Fruit fly (Drosophila melanogaster) whole organism, embryonic: ENCODE data around the gene fkh.

Source experiments
- B-H1 ChIP-seq: fragments of 200-800 bp; sonication (Bioruptor generic); IDR thresholded peaks from 3 replicates; pipeline ENCODE4 v1.3.6; 2022; ENCODE audit warnings: missing biosample characterization, missing genetic modification characterization
- BtbVII ChIP-seq: fragments of 200-800 bp; sonication (Bioruptor generic); optimal IDR thresholded peaks from 3 replicates; lab custom pipeline; 2017; ENCODE audit warnings: missing biosample characterization, mild to moderate bottlenecking, missing genetic modification characterization
- CG10321 ChIP-seq: fragments of 200-800 bp; sonication (Bioruptor generic); IDR thresholded peaks from 2 replicates; pipeline ENCODE4 v1.3.6; 2022; ENCODE audit warnings: missing biosample characterization, missing genetic modification characterization
- CG10366 ChIP-seq: fragments of 200-800 bp; sonication (Bioruptor generic); IDR thresholded peaks from 2 replicates; pipeline ENCODE4 v1.3.6; 2022; ENCODE audit warnings: missing biosample characterization, missing genetic modification characterization
- CG10654 ChIP-seq: fragments of 200-800 bp; sonication (Bioruptor generic); optimal IDR thresholded peaks from 2 replicates; lab custom pipeline; 2016; ENCODE audit warnings: missing biosample characterization, missing genetic modification characterization
- CG11093 ChIP-seq: fragments of 200-800 bp; sonication (Bioruptor generic); IDR thresholded peaks from 3 replicates; pipeline ENCODE4 v1.3.6; 2022; ENCODE audit warnings: missing biosample characterization, missing genetic modification characterization
- CG11695 ChIP-seq: fragments of 200-800 bp; sonication (Bioruptor generic); IDR thresholded peaks from 3 replicates; pipeline ENCODE4 v1.3.6; 2022; ENCODE audit warnings: missing biosample characterization, missing genetic modification characterization
- CG12071 ChIP-seq: fragments of 200-800 bp; sonication (Bioruptor generic); optimal IDR thresholded peaks from 3 replicates; lab custom pipeline; 2018; ENCODE audit warnings: missing biosample characterization, mild to moderate bottlenecking, missing genetic modification characterization
- CG12104 ChIP-seq: fragments of 200-800 bp; sonication (Bioruptor generic); optimal IDR thresholded peaks from 3 replicates; lab custom pipeline; 2016; ENCODE audit warnings: missing biosample characterization, missing genetic modification characterization
- CG13296 ChIP-seq: fragments of 200-800 bp; sonication (Bioruptor generic); optimal IDR thresholded peaks from 3 replicates; lab custom pipeline; 2018; ENCODE audit warnings: missing biosample characterization, mild to moderate bottlenecking, missing genetic modification characterization
- CG13894 ChIP-seq: fragments of 200-800 bp; sonication (Bioruptor generic); optimal IDR thresholded peaks from 3 replicates; lab custom pipeline; 2018; ENCODE audit warnings: missing biosample characterization, mild to moderate bottlenecking, missing genetic modification characterization, moderate library complexity
- CG18599 ChIP-seq: fragments of 200-800 bp; sonication (Bioruptor generic); optimal IDR thresholded peaks from 3 replicates; lab custom pipeline; 2017; ENCODE audit warnings: missing biosample characterization, missing genetic modification characterization, mild to moderate bottlenecking, moderate library complexity, missing genetic modification reagents
- CG30020 ChIP-seq: fragments of 200-800 bp; optimal IDR thresholded peaks from 2 replicates; lab custom pipeline; 2019; ENCODE audit warnings: missing biosample characterization, mild to moderate bottlenecking, missing genetic modification characterization, moderate library complexity
- CG30431 ChIP-seq: fragments of 200-800 bp; sonication (Bioruptor generic); optimal IDR thresholded peaks from 2 replicates; lab custom pipeline; 2017; ENCODE audit warnings: missing biosample characterization, missing genetic modification characterization
- CG31388 ChIP-seq: fragments of 200-800 bp; sonication (Bioruptor generic); optimal IDR thresholded peaks from 2 replicates; lab custom pipeline; 2016; ENCODE audit warnings: missing biosample characterization, missing genetic modification characterization
- CG34376 ChIP-seq: fragments of 200-800 bp; sonication (Bioruptor generic); optimal IDR thresholded peaks from 2 replicates; lab custom pipeline; 2018; ENCODE audit warnings: missing biosample characterization, mild to moderate bottlenecking, missing genetic modification characterization
- CG3726 ChIP-seq: fragments of 200-800 bp; sonication (Bioruptor generic); IDR thresholded peaks from 3 replicates; pipeline ENCODE4, ENCODE4 v1.3.6; 2022; ENCODE audit warnings: missing biosample characterization, missing genetic modification characterization
- CG4424 ChIP-seq: fragments of 200-800 bp; sonication (Bioruptor generic); optimal IDR thresholded peaks from 3 replicates; lab custom pipeline; 2016; ENCODE audit warnings: missing biosample characterization, missing genetic modification characterization
- CG6689 ChIP-seq: fragments of 200-800 bp; sonication (Bioruptor generic); IDR thresholded peaks from 2 replicates; pipeline ENCODE4 v1.3.6; 2022; ENCODE audit warnings: missing biosample characterization, missing genetic modification characterization
- CG8944 ChIP-seq: fragments of 200-800 bp; sonication (Bioruptor generic); optimal IDR thresholded peaks from 3 replicates; lab custom pipeline; 2016; ENCODE audit warnings: missing biosample characterization, missing genetic modification characterization
- CG9609 ChIP-seq: fragments of 200-800 bp; sonication (Bioruptor generic); optimal IDR thresholded peaks from 3 replicates; lab custom pipeline; 2016; ENCODE audit warnings: missing biosample characterization, missing genetic modification characterization
- Drgx ChIP-seq: fragments of 200-800 bp; sonication (Bioruptor generic); IDR thresholded peaks from 2 replicates; pipeline ENCODE4 v1.3.6; 2022; ENCODE audit warnings: missing biosample characterization, missing genetic modification characterization
- GATAe ChIP-seq: fragments of 200-800 bp; sonication (Bioruptor generic); conservative IDR thresholded peaks from 2 replicates; pipeline ENCODE4 v1.3.6; 2022; ENCODE audit warnings: missing biosample characterization, missing genetic modification characterization
- Gsc ChIP-seq: fragments of 200-800 bp; sonication (Bioruptor generic); IDR thresholded peaks from 2 replicates; pipeline ENCODE4 v1.3.6; 2022; ENCODE audit warnings: missing biosample characterization, missing genetic modification characterization
- H2.0 ChIP-seq: fragments of 200-800 bp; sonication (Bioruptor generic); IDR thresholded peaks from 2 replicates; pipeline ENCODE4 v1.3.6; 2022; ENCODE audit warnings: missing biosample characterization, missing genetic modification characterization
- Hr51 ChIP-seq, 2 experiments: fragments of 200-800 bp; sonication (Bioruptor generic); optimal IDR thresholded peaks; 2 replicates in 1 of 2; 3 replicates in 1 of 2; lab custom pipeline; 2016 to 2018; ENCODE audit warnings: missing biosample characterization in 2 of 2, missing genetic modification characterization in 2 of 2, mild to moderate bottlenecking in 1 of 2, moderate library complexity in 1 of 2
- MBD-R2 ChIP-seq: fragments of 200-800 bp; sonication (Bioruptor generic); IDR thresholded peaks from 2 replicates; pipeline ENCODE4 v1.3.6; 2022; ENCODE audit warnings: missing biosample characterization, missing genetic modification characterization
- Med ChIP-seq: fragments of 200-800 bp; sonication (Bioruptor generic); peaks from one replicate; lab custom pipeline; 2016; ENCODE audit warnings: missing biosample characterization, missing genetic modification characterization, mild to moderate bottlenecking, inconsistent platforms, moderate library complexity
- Rx ChIP-seq: fragments of 200-800 bp; sonication (Bioruptor generic); IDR thresholded peaks from 2 replicates; pipeline ENCODE4 v1.3.6; 2022; ENCODE audit warnings: missing biosample characterization, missing genetic modification characterization
- Taf1 ChIP-seq: fragments of 200-800 bp; sonication (Bioruptor generic); IDR thresholded peaks from 2 replicates; pipeline ENCODE4 v1.3.6; 2022; ENCODE audit warnings: missing biosample characterization, missing genetic modification characterization
- ac ChIP-seq: fragments of 200-800 bp; sonication (Bioruptor generic); optimal IDR thresholded peaks from 3 replicates; lab custom pipeline; 2017; ENCODE audit warnings: missing biosample characterization, mild to moderate bottlenecking, missing genetic modification characterization
- al ChIP-seq: fragments of 200-800 bp; sonication (Bioruptor generic); IDR thresholded peaks from 2 replicates; pipeline ENCODE4 v1.3.6; 2022; ENCODE audit warnings: missing biosample characterization, missing genetic modification characterization
- ato ChIP-seq: fragments of 200-800 bp; sonication (Bioruptor generic); IDR thresholded peaks from 2 replicates; pipeline ENCODE4 v1.3.6; 2022; ENCODE audit warnings: missing biosample characterization, missing genetic modification characterization; ENCODE audit not compliant: partially characterized antibody
- corto ChIP-seq: fragments of 200-800 bp; sonication (Bioruptor generic); optimal IDR thresholded peaks from 2 replicates; lab custom pipeline; 2016; ENCODE audit warnings: missing biosample characterization, mild to moderate bottlenecking, missing genetic modification characterization, moderate library complexity
- dimm ChIP-seq: fragments of 200-800 bp; sonication (Bioruptor generic); IDR thresholded peaks from 2 replicates; pipeline ENCODE4 v1.3.6; 2022; ENCODE audit warnings: missing biosample characterization, missing genetic modification characterization
- disco-r ChIP-seq: fragments of 200-800 bp; sonication (Bioruptor generic); optimal IDR thresholded peaks from 2 replicates; lab custom pipeline; 2016; ENCODE audit warnings: missing biosample characterization, missing genetic modification characterization
- fu2 ChIP-seq: fragments of 200-800 bp; sonication (Bioruptor generic); optimal IDR thresholded peaks from 2 replicates; lab custom pipeline; 2016; ENCODE audit warnings: missing biosample characterization, missing genetic modification characterization
- gem ChIP-seq: fragments of 200-800 bp; sonication (Bioruptor generic); optimal IDR thresholded peaks from 2 replicates; lab custom pipeline; 2019; ENCODE audit warnings: missing biosample characterization, mild to moderate bottlenecking, missing genetic modification characterization, moderate library complexity
- gsb-n ChIP-seq: fragments of 200-800 bp; sonication (Bioruptor generic); optimal IDR thresholded peaks from 3 replicates; lab custom pipeline; 2018; ENCODE audit warnings: missing biosample characterization, mild to moderate bottlenecking, missing genetic modification characterization
- ham ChIP-seq: fragments of 200-800 bp; sonication (Bioruptor generic); IDR thresholded peaks from 2 replicates; pipeline ENCODE4 v1.3.6; 2022; ENCODE audit warnings: missing biosample characterization, missing genetic modification characterization
- lab ChIP-seq: fragments of 200-800 bp; sonication (Bioruptor generic); optimal IDR thresholded peaks from 3 replicates; lab custom pipeline; 2017; ENCODE audit warnings: missing biosample characterization, missing genetic modification characterization, mild to moderate bottlenecking, moderate library complexity, missing genetic modification reagents
- lilli ChIP-seq: fragments of 200-800 bp; sonication (Bioruptor generic); optimal IDR thresholded peaks from 3 replicates; lab custom pipeline; 2016; ENCODE audit warnings: missing biosample characterization, missing genetic modification characterization
- lola ChIP-seq, 3 experiments: fragments of >200 bp in 2 of 3; fragments of 200-800 bp in 1 of 3; sonication (Bioruptor generic) in 1 of 3; optimal IDR thresholded peaks; 2 replicates each; lab custom pipeline; 2017 to 2019; ENCODE audit warnings: missing biosample characterization in 3 of 3, missing genetic modification characterization in 3 of 3, mild to moderate bottlenecking in 1 of 3, moderate library complexity in 1 of 3
- nerfin-2 ChIP-seq: fragments of 200-800 bp; sonication (Bioruptor generic); IDR thresholded peaks from 2 replicates; pipeline ENCODE4 v1.3.6; 2022; ENCODE audit warnings: missing biosample characterization, missing genetic modification characterization; ENCODE audit not compliant: partially characterized antibody
- nmo ChIP-seq: fragments of 200-800 bp; sonication (Bioruptor generic); optimal IDR thresholded peaks from 2 replicates; lab custom pipeline; 2018; ENCODE audit warnings: missing biosample characterization, mild to moderate bottlenecking, missing genetic modification characterization, moderate library complexity
- p53 ChIP-seq: fragments of 200-800 bp; sonication (Bioruptor generic); optimal IDR thresholded peaks from 2 replicates; lab custom pipeline; 2016; ENCODE audit warnings: missing biosample characterization, missing genetic modification characterization
- peb ChIP-seq: fragments of 200-800 bp; sonication (Bioruptor generic); IDR thresholded peaks from 2 replicates; pipeline ENCODE4 v1.3.6; 2022; ENCODE audit warnings: missing biosample characterization, missing genetic modification characterization
- phol ChIP-seq: fragments of 200-800 bp; sonication (Bioruptor generic); optimal IDR thresholded peaks from 3 replicates; lab custom pipeline; 2018; ENCODE audit warnings: missing biosample characterization, mild to moderate bottlenecking, missing genetic modification characterization, moderate library complexity
- ro ChIP-seq: fragments of 200-800 bp; sonication (Bioruptor generic); IDR thresholded peaks from 2 replicates; pipeline ENCODE4 v1.3.6; 2022; ENCODE audit warnings: missing biosample characterization, missing genetic modification characterization
- row ChIP-seq: fragments of 200-800 bp; sonication (Bioruptor generic); IDR thresholded peaks from 3 replicates; pipeline ENCODE4 v1.3.6; 2022; ENCODE audit warnings: missing biosample characterization, missing genetic modification characterization
- shn ChIP-seq: fragments of 200-800 bp; sonication (Bioruptor generic); optimal IDR thresholded peaks from 3 replicates; lab custom pipeline; 2016; ENCODE audit warnings: missing biosample characterization, missing genetic modification characterization
- slou ChIP-seq: fragments of 200-800 bp; sonication (Bioruptor generic); optimal IDR thresholded peaks from 3 replicates; lab custom pipeline; 2016; ENCODE audit warnings: missing biosample characterization, missing genetic modification characterization

Gene fkh

dm6 chr3R:28633746-28634145, 48.7 kb upstream of the fkh start:
- no peak for TF ChIP-seq gsb-n
- no peak for TF ChIP-seq ato
- no peak for TF ChIP-seq corto (GFP tag; lab: Kevin White, UChicago)
- no peak for TF ChIP-seq dimm (GFP tag; lab: Robert Waterston, UW)
- peak; percentile 73 for TF ChIP-seq Drgx (GFP tag; lab: Robert Waterston, UW)
- TF ChIP-seq lola (GFP tag; optimal IDR thresholded peaks at IDR 0.05; lab: Kevin White, UChicago), result no peak
- TF ChIP-seq GATAe, result no peak
- TF ChIP-seq ac (GFP tag; lab: Kevin White, UChicago), result no peak
- no peak for TF ChIP-seq CG9609
- TF ChIP-seq shn, result no peak
- no peak for TF ChIP-seq CG30431 (GFP tag; lab: Kevin White, UChicago)
- no peak for TF ChIP-seq ro (GFP tag; lab: Robert Waterston, UW)
- no peak for TF ChIP-seq BtbVII (GFP tag; lab: Kevin White, UChicago)
- TF ChIP-seq CG3726, result no peak
- TF ChIP-seq CG12071, result no peak
- no peak for TF ChIP-seq CG13296 (GFP tag; lab: Kevin White, UChicago)
- TF ChIP-seq lilli (GFP tag; lab: Kevin White, UChicago), result no peak
- no peak for TF ChIP-seq MBD-R2 (GFP tag; lab: Robert Waterston, UW)
- no peak for TF ChIP-seq CG18599 (GFP tag; lab: Kevin White, UChicago)
- no peak for TF ChIP-seq CG31388 (GFP tag; lab: Kevin White, UChicago)
- TF ChIP-seq nerfin-2 (GFP tag; lab: Robert Waterston, UW), result no peak
- peak; percentile 29; the same call in 1 of the 3 replicates for TF ChIP-seq row (GFP tag; lab: Robert Waterston, UW)
- TF ChIP-seq nmo (GFP tag; lab: Kevin White, UChicago), result no peak
- no peak for TF ChIP-seq Taf1 (GFP tag; lab: Robert Waterston, UW)
- peak; percentile 38; the same call in 1 of the 3 replicates for TF ChIP-seq CG11695 (GFP tag; lab: Robert Waterston, UW)
- no peak; the same call in 2 of the 3 replicates for TF ChIP-seq B-H1 (GFP tag; lab: Robert Waterston, UW)
- TF ChIP-seq ham (GFP tag; lab: Robert Waterston, UW), result no peak
- no peak for TF ChIP-seq Gsc (GFP tag; lab: Robert Waterston, UW)
- no peak for TF ChIP-seq al (GFP tag; lab: Robert Waterston, UW)
- TF ChIP-seq CG34376, result no peak
- peak; percentile 9 for TF ChIP-seq phol (tag; lab: Kevin White, UChicago)
- TF ChIP-seq gem, result peak; percentile 57
- no peak for TF ChIP-seq CG10366 (GFP tag; lab: Robert Waterston, UW)
- no peak for TF ChIP-seq CG8944 (GFP tag; lab: Kevin White, UChicago)
- no peak for TF ChIP-seq p53 (GFP tag; lab: Kevin White, UChicago)
- TF ChIP-seq CG4424 (GFP tag; lab: Kevin White, UChicago), result no peak
- TF ChIP-seq CG13894 (tag; lab: Kevin White, UChicago), result no peak
- TF ChIP-seq peb, result no peak
- no peak for TF ChIP-seq slou (GFP tag; lab: Kevin White, UChicago)
- no peak for TF ChIP-seq CG11093 (GFP tag; lab: Robert Waterston, UW)
- TF ChIP-seq CG10321 (GFP tag; lab: Robert Waterston, UW), result no peak
- no peak for TF ChIP-seq Rx (GFP tag; lab: Robert Waterston, UW)
- TF ChIP-seq disco-r (GFP tag; lab: Kevin White, UChicago), result no peak
- peak in 1 of 2 experiments; percentile 24 for TF ChIP-seq Hr51 (GFP tag; optimal IDR thresholded peaks at IDR 0.05; lab: Kevin White, UChicago)
- TF ChIP-seq CG12104, result no peak
- TF ChIP-seq Med, result peak; percentile 47
- peak; percentile 36 for TF ChIP-seq CG6689
- no peak for TF ChIP-seq CG10654 (GFP tag; lab: Kevin White, UChicago)
- no peak for TF ChIP-seq H2.0 (GFP tag; lab: Robert Waterston, UW)
- TF ChIP-seq CG30020 (tag; lab: Kevin White, UChicago), result no peak
- no peak for TF ChIP-seq fu2 (GFP tag; lab: Kevin White, UChicago)
- TF ChIP-seq lab (GFP tag; lab: Kevin White, UChicago), result no peak
